Fruit fly (Drosophila melanogaster): ENCODE measurements around the gene Sfp26Ad.

- TF ChIP-seq CG4496 (GFP tag; IDR thresholded peaks at IDR 0.05), result no peak
- no peak for TF ChIP-seq CG14655 (GFP tag; optimal IDR thresholded peaks at IDR 0.05)
- peak; percentile 6 for TF ChIP-seq CG9948 (tag; optimal IDR thresholded peaks at IDR 0.05)
These were observed 43.0 kb upstream of the Sfp26Ad start, which contains the start of gene ifc for dm6 chr2L:5986094-5986493.
